Worm (Caenorhabditis elegans): ENCODE measurements around the gene fbxa-210.

- no peak for TF ChIP-seq F37B4.10 (GFP tag; IDR thresholded peaks at IDR 0.05)
- no peak for TF ChIP-seq repo-1 (tag; optimal IDR thresholded peaks at IDR 0.05)
- TF ChIP-seq attf-3 (GFP tag; conservative IDR thresholded peaks at IDR 0.05) = no peak
- no peak for TF ChIP-seq nfyb-1 (GFP tag; IDR thresholded peaks at IDR 0.05)
- TF ChIP-seq snpc-4 (GFP tag; optimal IDR thresholded peaks at IDR 0.05) = no peak
- TF ChIP-seq snpc-4 (tag; optimal IDR thresholded peaks at IDR 0.05) = no peak
- no peak for TF ChIP-seq dpff-1 (tag; optimal IDR thresholded peaks at IDR 0.05)
- no peak for TF ChIP-seq F52B5.7 (tag; optimal IDR thresholded peaks at IDR 0.05)
Observed at ce11 chrV:18125075-18125474, at the start of gene fbxa-210.
